Worm (Caenorhabditis elegans) whole organism, L4 larva: ENCODE measurements around the gene srw-95.

Experiments used
- F49E8.2 ChIP-seq: sonication (generic microtip); optimal IDR thresholded peaks from 2 replicates; lab custom pipeline; 2016; ENCODE audit warnings: missing compliant biosample characterization, mild to moderate bottlenecking, missing genetic modification characterization, borderline replicate concordance
- T26A8.4 ChIP-seq: fragments of 200-800 bp; sonication (Bioruptor generic); IDR thresholded peaks from 2 replicates; pipeline ENCODE4 v1.3.6; 2022; ENCODE audit warnings: missing genetic modification characterization, missing compliant biosample characterization
- Y5F2A.4 ChIP-seq: fragments of 200-800 bp; sonication (Bioruptor generic); optimal IDR thresholded peaks from 2 replicates; lab custom pipeline; 2018; ENCODE audit warnings: mild to moderate bottlenecking, missing genetic modification characterization, missing compliant biosample characterization
- ZK337.2 ChIP-seq: fragments of 200-800 bp; sonication (Bioruptor generic); IDR thresholded peaks from 2 replicates; pipeline ENCODE4 v1.3.6; 2022; ENCODE audit warnings: missing genetic modification reagents, missing genetic modification characterization, missing compliant biosample characterization
- aha-1 ChIP-seq: fragments of 150-350 bp; peaks from one replicate; lab custom pipeline; 2014; ENCODE audit warnings: missing biosample characterization, missing genetic modification characterization
- aly-2 ChIP-seq: sonication (generic microtip); optimal IDR thresholded peaks from 2 replicates; lab custom pipeline; 2018; ENCODE audit warnings: missing biosample characterization, missing genetic modification characterization
- arid-1 ChIP-seq: fragments of 200-800 bp; sonication (Bioruptor generic); conservative IDR thresholded peaks from 2 replicates; pipeline ENCODE4 v1.3.6; 2022; ENCODE audit warnings: missing genetic modification reagents, missing genetic modification characterization, missing compliant biosample characterization
- ceh-82 ChIP-seq: sonication (generic microtip); optimal IDR thresholded peaks from 2 replicates; lab custom pipeline; 2017; ENCODE audit warnings: missing biosample characterization, missing genetic modification characterization
- dpl-1 ChIP-seq: fragments of 150-350 bp; optimal IDR thresholded peaks from 2 replicates; lab custom pipeline; 2014; ENCODE audit warnings: missing biosample characterization, missing genetic modification reagents, missing genetic modification characterization
- egl-27 ChIP-seq: sonication (generic microtip); optimal IDR thresholded peaks from 3 replicates; lab custom pipeline; 2017; ENCODE audit warnings: missing biosample characterization, missing genetic modification reagents, missing genetic modification characterization
- egl-43 ChIP-seq: fragments of 200-800 bp; sonication (Bioruptor generic); IDR thresholded peaks from 2 replicates; pipeline ENCODE4 v1.3.6; 2022; ENCODE audit warnings: missing genetic modification reagents, missing genetic modification characterization, missing compliant biosample characterization
- fkh-10 ChIP-seq: fragments of 150-350 bp; optimal IDR thresholded peaks from 2 replicates; lab custom pipeline; 2014; ENCODE audit warnings: missing biosample characterization, missing genetic modification reagents, missing genetic modification characterization
- fos-1 ChIP-seq: fragments of 150-350 bp; optimal IDR thresholded peaks from 2 replicates; lab custom pipeline; 2014; ENCODE audit warnings: missing biosample characterization, missing genetic modification characterization
- hmg-1.1 ChIP-seq: fragments of 200-800 bp; sonication (Bioruptor generic); IDR thresholded peaks from 2 replicates; pipeline ENCODE4 v1.3.6; 2022; ENCODE audit warnings: missing genetic modification reagents, missing genetic modification characterization, missing compliant biosample characterization
- lin-1 ChIP-seq: fragments of 200-800 bp; sonication (Bioruptor generic); IDR thresholded peaks from 2 replicates; pipeline ENCODE4 v1.3.6; 2022; ENCODE audit warnings: missing genetic modification reagents, missing genetic modification characterization, missing compliant biosample characterization
- lin-15B ChIP-seq: fragments of 150-350 bp; sonication (generic microtip); optimal IDR thresholded peaks from 3 replicates; lab custom pipeline; 2014; ENCODE audit warnings: missing biosample characterization, missing genetic modification characterization
- lin-29 ChIP-seq: fragments of 200-800 bp; sonication (Bioruptor generic); IDR thresholded peaks from 2 replicates; pipeline ENCODE4 v1.3.6; 2022; ENCODE audit warnings: missing genetic modification reagents, missing genetic modification characterization, missing compliant biosample characterization
- lin-39 ChIP-seq: fragments of 150-350 bp; optimal IDR thresholded peaks from 2 replicates; lab custom pipeline; 2014; ENCODE audit warnings: missing biosample characterization, missing genetic modification reagents, missing genetic modification characterization
- mdl-1 ChIP-seq, 2 experiments: fragments of 150-350 bp in 1 of 2; sonication (generic microtip) in 1 of 2; optimal IDR thresholded peaks; 2 replicates each; lab custom pipeline; 2014 to 2017; ENCODE audit warnings: missing biosample characterization in 2 of 2, missing genetic modification characterization in 2 of 2
- mdt-29 ChIP-seq: fragments of 200-800 bp; sonication (Bioruptor generic); IDR thresholded peaks from 2 replicates; pipeline ENCODE4 v1.3.6; 2022; ENCODE audit warnings: missing genetic modification reagents, missing genetic modification characterization, missing compliant biosample characterization
- mxl-2 ChIP-seq: fragments of 200-800 bp; sonication (Bioruptor generic); conservative IDR thresholded peaks from 2 replicates; pipeline ENCODE4 v1.3.6; 2022; ENCODE audit warnings: missing genetic modification reagents, missing genetic modification characterization, missing compliant biosample characterization
- mxl-3 ChIP-seq: fragments of 200-800 bp; sonication (Bioruptor generic); optimal IDR thresholded peaks from 2 replicates; lab custom pipeline; 2018; ENCODE audit warnings: mild to moderate bottlenecking, missing genetic modification characterization, missing compliant biosample characterization
- nhr-10 ChIP-seq: fragments of 150-350 bp; optimal IDR thresholded peaks from 2 replicates; lab custom pipeline; 2014; ENCODE audit warnings: missing biosample characterization, missing genetic modification characterization
- nhr-102 ChIP-seq: sonication (generic microtip); optimal IDR thresholded peaks from 2 replicates; lab custom pipeline; 2016; ENCODE audit warnings: mild to moderate bottlenecking, missing genetic modification characterization, moderate library complexity, missing compliant biosample characterization
- nhr-11 ChIP-seq: fragments of 150-350 bp; optimal IDR thresholded peaks from 2 replicates; lab custom pipeline; 2014; ENCODE audit warnings: missing biosample characterization, missing genetic modification characterization
- nhr-111 ChIP-seq: fragments of 200-800 bp; sonication (Bioruptor generic); optimal IDR thresholded peaks from 2 replicates; lab custom pipeline; 2018; ENCODE audit warnings: mild to moderate bottlenecking, missing genetic modification characterization, missing compliant biosample characterization
- nhr-25 ChIP-seq: sonication (generic microtip); optimal IDR thresholded peaks from 2 replicates; lab custom pipeline; 2017; ENCODE audit warnings: missing genetic modification characterization, mild to moderate bottlenecking, missing compliant biosample characterization, antibody characterized with exemption, moderate library complexity, borderline replicate concordance; ENCODE audit not compliant: insufficient read depth
- nhr-28 ChIP-seq: fragments of 150-350 bp; optimal IDR thresholded peaks from 2 replicates; lab custom pipeline; 2014; ENCODE audit warnings: missing biosample characterization, missing genetic modification characterization
- nhr-48 ChIP-seq: sonication (generic microtip); optimal IDR thresholded peaks from 2 replicates; lab custom pipeline; 2016; ENCODE audit warnings: mild to moderate bottlenecking, missing genetic modification characterization, missing compliant biosample characterization
- nhr-77 ChIP-seq: fragments of 150-350 bp; optimal IDR thresholded peaks from 2 replicates; lab custom pipeline; 2014; ENCODE audit warnings: missing biosample characterization, missing genetic modification characterization
- php-3 ChIP-seq: fragments of 200-800 bp; sonication (Bioruptor generic); IDR thresholded peaks from 2 replicates; pipeline ENCODE4 v1.3.6; 2022; ENCODE audit warnings: missing genetic modification reagents, missing genetic modification characterization, missing compliant biosample characterization
- pqm-1 ChIP-seq: sonication (generic microtip); optimal IDR thresholded peaks from 2 replicates; lab custom pipeline; 2017; ENCODE audit warnings: missing biosample characterization, missing genetic modification characterization
- saeg-2 ChIP-seq: fragments of 200-800 bp; sonication (Bioruptor generic); IDR thresholded peaks from 2 replicates; pipeline ENCODE4 v1.3.6; 2022; ENCODE audit warnings: missing genetic modification reagents, missing genetic modification characterization, missing compliant biosample characterization
- sdz-12 ChIP-seq: fragments of 200-800 bp; sonication (Bioruptor generic); optimal IDR thresholded peaks from 2 replicates; lab custom pipeline; 2018; ENCODE audit warnings: mild to moderate bottlenecking, missing genetic modification characterization, missing compliant biosample characterization
- skn-1 ChIP-seq: fragments of 150-350 bp; optimal IDR thresholded peaks from 2 replicates; lab custom pipeline; 2014; ENCODE audit warnings: missing biosample characterization, missing genetic modification characterization
- spr-1 ChIP-seq: sonication (generic microtip); optimal IDR thresholded peaks from 2 replicates; lab custom pipeline; 2016; ENCODE audit warnings: mild to moderate bottlenecking, missing genetic modification characterization, missing compliant biosample characterization
- spr-3 ChIP-seq: fragments of 200-800 bp; sonication (Bioruptor generic); optimal IDR thresholded peaks from 2 replicates; lab custom pipeline; 2018; ENCODE audit warnings: mild to moderate bottlenecking, missing genetic modification characterization, missing compliant biosample characterization
- unc-130 ChIP-seq: sonication (generic microtip); optimal IDR thresholded peaks from 2 replicates; lab custom pipeline; 2016; ENCODE audit warnings: missing genetic modification reagents, missing genetic modification characterization, missing compliant biosample characterization
- unc-39 ChIP-seq: sonication (generic microtip); optimal IDR thresholded peaks from 2 replicates; lab custom pipeline; 2017; ENCODE audit warnings: missing biosample characterization, missing genetic modification characterization
- vab-7 ChIP-seq: fragments of 200-800 bp; sonication (Bioruptor generic); IDR thresholded peaks from 2 replicates; pipeline ENCODE4 v1.3.6; 2022; ENCODE audit warnings: missing genetic modification reagents, missing genetic modification characterization, missing compliant biosample characterization
- zfp-2 ChIP-seq: sonication (generic microtip); optimal IDR thresholded peaks from 2 replicates; lab custom pipeline; 2016; ENCODE audit warnings: mild to moderate bottlenecking, missing genetic modification characterization, missing compliant biosample characterization
- zip-2 ChIP-seq: fragments of 150-350 bp; optimal IDR thresholded peaks from 2 replicates; lab custom pipeline; 2014; ENCODE audit warnings: missing biosample characterization, missing genetic modification characterization
- ztf-11 ChIP-seq: fragments of 150-350 bp; optimal IDR thresholded peaks from 2 replicates; lab custom pipeline; 2014; ENCODE audit warnings: missing biosample characterization, missing genetic modification characterization

The srw-95 gene

DNA sequence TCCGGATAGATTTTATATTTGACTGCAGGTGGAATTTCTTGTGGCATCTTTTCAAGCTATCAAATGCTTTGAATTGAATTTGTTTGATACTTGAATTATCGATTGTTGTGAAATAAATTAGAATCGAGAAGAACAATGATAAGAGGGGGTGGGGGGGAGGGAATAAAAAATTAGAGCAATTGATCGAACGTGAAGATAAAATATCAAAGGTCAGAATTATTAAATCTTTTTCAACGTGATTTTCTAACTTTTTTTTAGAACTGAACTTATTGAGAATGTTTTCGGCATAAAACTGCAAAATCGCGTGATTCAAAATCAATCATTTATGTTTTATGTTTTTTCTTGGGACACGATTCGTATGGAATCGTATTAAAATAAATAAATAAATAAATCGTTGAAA lies 15.3 kb downstream of the srw-95 start, which contains the start of gene mpz-4:
TSS of gene mpz-4 (minus strand) at position 101 of the 400 bp plus-strand sequence.
- TF ChIP-seq unc-130 (GFP tag; lab: Kevin White, UChicago) (no peak), mxl-2 (GFP tag; lab: Robert Waterston, UW) (no peak), egl-27 (tag; lab: Kevin White, UChicago) (no peak), mdt-29 (GFP tag; lab: Robert Waterston, UW) (no peak), nhr-11 (tag; lab: Kevin White, UChicago) (no peak), php-3 (GFP tag; lab: Robert Waterston, UW) (no peak), unc-39 (tag; lab: Kevin White, UChicago) (no peak), lin-1 (GFP tag; lab: Robert Waterston, UW) (no peak), ztf-11 (no peak), nhr-48 (no peak), dpl-1 (GFP tag; lab: Kevin White, UChicago) (no peak), spr-3 (GFP tag; lab: Kevin White, UChicago) (no peak), arid-1 (no peak), sdz-12 (GFP tag; lab: Kevin White, UChicago) (no peak), zip-2 (tag; lab: Kevin White, UChicago) (no peak), F49E8.2 (tag; lab: Kevin White, UChicago) (no peak), lin-39 (no peak)

DNA sequence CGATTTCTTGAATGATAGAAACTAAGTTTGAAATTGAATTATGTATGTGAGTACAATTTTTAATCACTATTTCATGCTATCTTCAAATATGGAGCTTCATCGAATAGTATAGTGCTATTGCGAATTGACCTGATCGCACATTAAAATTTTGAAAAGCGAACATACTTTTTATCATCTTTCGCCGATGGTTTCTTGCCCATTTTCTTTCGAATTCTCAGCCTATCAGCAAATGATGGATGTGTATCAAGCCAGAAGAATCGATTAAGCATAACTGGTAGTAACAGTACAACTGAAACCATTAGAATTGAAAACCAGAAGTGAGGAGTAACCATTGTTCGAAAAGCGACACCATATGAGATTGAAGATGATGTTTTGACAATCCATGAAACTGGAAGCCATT lies 17.8 kb downstream of the srw-95 start:
- peak; percentile 91 for TF ChIP-seq aha-1 (tag; lab: Kevin White, UChicago)
- TF ChIP-seq fkh-10: no peak

DNA sequence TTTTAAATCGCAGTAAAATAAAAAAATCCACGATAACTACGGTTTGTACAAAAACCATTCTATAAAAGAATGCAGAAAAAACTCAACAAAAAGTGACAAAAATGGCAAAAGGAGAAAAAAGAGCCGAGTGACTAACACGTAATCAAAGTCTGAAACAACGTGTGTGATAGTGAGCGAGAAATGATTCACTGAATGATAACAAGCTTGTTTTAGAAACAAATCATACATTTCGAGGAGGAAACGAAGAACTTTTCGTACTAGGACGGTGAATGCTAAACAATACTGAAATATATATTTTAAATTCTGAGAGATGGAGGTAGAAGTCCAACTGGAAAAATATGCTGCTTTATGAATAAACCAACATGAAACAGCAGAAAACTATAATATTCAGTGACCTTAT lies 30.2 kb downstream of the srw-95 start:
- no peak for TF ChIP-seq fkh-10
- TF ChIP-seq pqm-1: peak; percentile 69
- peak; percentile 8 for TF ChIP-seq nhr-28 (tag; lab: Kevin White, UChicago)
- TF ChIP-seq, all 104 proteins: peak for 2

DNA sequence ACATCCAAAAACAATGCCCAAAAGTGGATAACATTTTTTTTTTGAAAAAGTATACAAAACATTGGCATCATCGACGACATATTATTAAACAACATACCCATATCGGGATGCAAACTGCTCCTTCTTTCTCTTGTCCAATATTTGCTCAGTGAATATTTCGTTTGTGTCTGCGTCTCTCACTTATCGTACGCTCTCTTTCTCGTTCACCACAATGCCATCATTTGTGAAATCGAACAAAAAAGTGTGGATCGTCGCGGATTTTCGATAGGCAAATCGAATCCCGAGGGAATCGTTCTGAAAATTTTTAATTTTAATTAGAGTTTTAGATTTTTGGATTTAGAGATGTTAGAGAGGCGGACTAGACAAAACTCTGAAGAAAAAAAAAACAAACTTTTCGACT lies 34.9 kb downstream of the srw-95 start, which contains the start of gene tat-2:
TSS of gene tat-2 (minus strand) at position 101 of the 400 bp plus-strand sequence.
- TF ChIP-seq mxl-2 (GFP tag; lab: Robert Waterston, UW) (no peak), egl-43 (GFP tag; lab: Robert Waterston, UW) (no peak), nhr-111 (no peak), unc-39 (tag; lab: Kevin White, UChicago) (no peak), nhr-25 (tag; lab: Kevin White, UChicago) (no peak), spr-1 (no peak), nhr-77 (tag; lab: Kevin White, UChicago) (no peak), zip-2 (tag; lab: Kevin White, UChicago) (no peak), nhr-28 (tag; lab: Kevin White, UChicago) (no peak), nhr-102 (tag; lab: Kevin White, UChicago) (no peak), aly-2 (tag; lab: Kevin White, UChicago) (no peak), lin-15B (tag; lab: Kevin White, UChicago) (no peak), lin-29 (no peak), T26A8.4 (no peak), ZK337.2 (GFP tag; lab: Robert Waterston, UW) (no peak)

DNA sequence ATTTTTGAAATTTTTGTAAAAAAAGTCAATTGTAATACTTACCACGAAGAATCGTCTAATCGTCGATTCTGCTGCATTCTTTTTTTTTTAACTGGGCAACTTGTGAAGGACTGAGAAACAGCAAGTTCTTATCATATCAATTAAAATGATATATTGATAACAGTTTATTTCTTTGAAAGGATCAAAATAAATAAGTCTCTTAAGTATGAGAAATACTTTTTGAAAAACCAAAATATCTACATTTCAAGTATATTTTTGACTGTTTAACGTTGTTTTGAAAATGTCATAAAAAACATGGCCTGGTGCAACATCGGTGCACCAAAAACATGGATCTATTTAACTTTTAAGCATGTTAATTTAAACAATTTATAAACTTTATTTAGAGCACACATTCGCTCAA lies 44.3 kb downstream of the srw-95 start, which contains the start of gene Y17G9A.2:
TSS of gene Y17G9A.2 (minus strand) at position 101 of the 400 bp plus-strand sequence.
- TF ChIP-seq fos-1 (tag; lab: Kevin White, UChicago) (no peak), saeg-2 (no peak), skn-1 (tag; lab: Kevin White, UChicago) (no peak), nhr-10 (tag; lab: Kevin White, UChicago) (no peak), vab-7 (GFP tag; lab: Robert Waterston, UW) (no peak), spr-3 (GFP tag; lab: Kevin White, UChicago) (no peak), zfp-2 (tag; lab: Kevin White, UChicago) (no peak), mdl-1 (tag; optimal IDR thresholded peaks at IDR 0.05; lab: Kevin White, UChicago) (no peak), mxl-3 (GFP tag; lab: Kevin White, UChicago) (no peak), ceh-82 (tag; lab: Kevin White, UChicago) (no peak), mdt-29 (GFP tag; lab: Robert Waterston, UW) (no peak), hmg-1.1 (GFP tag; lab: Robert Waterston, UW) (no peak), Y5F2A.4 (GFP tag; lab: Kevin White, UChicago) (no peak)
